Fruit fly (Drosophila melanogaster): ENCODE data around the gene CG1677.

The CG1677 gene

dm6 chrX:7306538-7307477 lies 98.8 kb downstream of the CG1677 start (continued):
- TF ChIP-seq Smox (GFP tag; optimal IDR thresholded peaks at IDR 0.05) (peak; percentile 87), CG3919 (GFP tag; optimal IDR thresholded peaks at IDR 0.05) (peak; percentile 89), CG32006 (GFP tag; optimal IDR thresholded peaks at IDR 0.05) (peak; percentile 99), CG9139 (GFP tag; optimal IDR thresholded peaks at IDR 0.05) (peak; percentile 87), ss (GFP tag; optimal IDR thresholded peaks at IDR 0.05) (peak; percentile 37 to 93), CG11294 (GFP tag; IDR thresholded peaks at IDR 0.05) (peak; percentile 84), fkh (GFP tag; optimal IDR thresholded peaks at IDR 0.05) (peak; percentile 12), CG11762 (GFP tag; optimal IDR thresholded peaks at IDR 0.05; ENCODE audit: insufficient read depth) (peak; percentile 92), CG6163 (GFP tag; IDR thresholded peaks at IDR 0.05) (peak; percentile 62), Ets96B (tag; optimal IDR thresholded peaks at IDR 0.05) (peak; percentile 89), CG10669 (GFP tag; optimal IDR thresholded peaks at IDR 0.05) (peak; percentile 94), CG11902 (GFP tag; optimal IDR thresholded peaks at IDR 0.05) (peak; percentile 91), CG7368 (GFP tag; optimal IDR thresholded peaks at IDR 0.05) (peak; percentile 58), Gug (GFP tag; IDR thresholded peaks at IDR 0.05) (peak; percentile 70)

DNA sequence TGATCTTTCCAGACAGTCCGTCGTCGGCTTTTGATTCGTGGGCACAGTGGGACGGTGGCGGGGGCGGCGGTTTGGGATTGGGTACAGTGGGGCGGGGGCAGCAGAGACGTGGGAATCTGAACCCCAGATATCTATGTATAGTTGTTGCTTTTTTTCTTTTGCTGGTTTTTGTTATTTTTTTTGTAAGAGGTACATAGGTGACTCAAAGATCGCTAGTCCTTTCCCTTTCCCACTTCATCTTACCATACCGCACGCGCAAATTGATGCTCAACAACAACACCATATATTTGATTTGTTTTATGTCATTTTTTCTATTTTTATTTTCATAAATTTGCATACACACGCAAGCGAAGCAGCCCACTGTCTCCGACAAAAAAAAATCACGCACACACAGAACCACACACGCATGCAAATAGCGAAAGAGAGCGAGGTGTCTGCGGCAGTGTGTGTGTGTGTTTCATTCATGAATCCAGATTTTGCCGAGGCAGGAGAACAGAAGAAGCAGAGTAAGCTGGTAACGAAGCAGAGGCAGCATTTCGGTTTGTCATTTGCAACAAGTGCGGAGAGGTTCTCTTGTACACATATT lies 99.8 kb downstream of the CG1677 start:
- peak; percentile 81 for TF ChIP-seq Met (GFP tag; optimal IDR thresholded peaks at IDR 0.05)
- TF ChIP-seq CG10669 (GFP tag; optimal IDR thresholded peaks at IDR 0.05): peak; percentile 86
- TF ChIP-seq CG6163 (GFP tag; IDR thresholded peaks at IDR 0.05): peak; percentile 87
- TF ChIP-seq topi (GFP tag; optimal IDR thresholded peaks at IDR 0.05): peak; percentile 81
- peak; percentile 95 for TF ChIP-seq fd59A (GFP tag; optimal IDR thresholded peaks at IDR 0.05)
- TF ChIP-seq fd85E (GFP tag; optimal IDR thresholded peaks at IDR 0.05): peak; percentile 48
- peak; percentile 80 for TF ChIP-seq CG8632 (GFP tag; optimal IDR thresholded peaks at IDR 0.05)
- peak; percentile 30 for TF ChIP-seq vri (GFP tag; optimal IDR thresholded peaks at IDR 0.05)
- peak; percentile 65; the same call in 1 of the 2 replicates for TF ChIP-seq Gug (GFP tag; IDR thresholded peaks at IDR 0.05)
- peak; percentile 86 for TF ChIP-seq OdsH (GFP tag; optimal IDR thresholded peaks at IDR 0.05)
- peak; percentile 93 for TF ChIP-seq CG32006 (GFP tag; optimal IDR thresholded peaks at IDR 0.05)
- no peak for TF ChIP-seq Hr38 (GFP tag; optimal IDR thresholded peaks at IDR 0.05)
- peak; percentile 89 for TF ChIP-seq net (GFP tag; optimal IDR thresholded peaks at IDR 0.05)
- peak; percentile 77 for TF ChIP-seq CG15336 (GFP tag; IDR thresholded peaks at IDR 0.05)
- peak; percentile 74 for TF ChIP-seq eg (GFP tag; IDR thresholded peaks at IDR 0.05)
- TF ChIP-seq CG9139 (GFP tag; optimal IDR thresholded peaks at IDR 0.05): peak; percentile 90
- peak; percentile 81 for TF ChIP-seq dac (GFP tag; optimal IDR thresholded peaks at IDR 0.05)
- TF ChIP-seq CG31627 (GFP tag; optimal IDR thresholded peaks at IDR 0.05): peak; percentile 86
- peak; percentile 75 for TF ChIP-seq Smox (GFP tag; optimal IDR thresholded peaks at IDR 0.05)
- TF ChIP-seq CG3919 (GFP tag; optimal IDR thresholded peaks at IDR 0.05): peak; percentile 88
- peak; percentile 89 for TF ChIP-seq Hr39 (GFP tag; optimal IDR thresholded peaks at IDR 0.05)
- TF ChIP-seq Eip78C (GFP tag): peak; percentile 89
- TF ChIP-seq CG4318 (GFP tag; optimal IDR thresholded peaks at IDR 0.05): peak; percentile 79
- peak; percentile 94 for TF ChIP-seq Sox15 (GFP tag; optimal IDR thresholded peaks at IDR 0.05)
- peak; percentile 93 for TF ChIP-seq spab (GFP tag; optimal IDR thresholded peaks at IDR 0.05)
- TF ChIP-seq lz (GFP tag; optimal IDR thresholded peaks at IDR 0.05): peak; percentile 84
- TF ChIP-seq CG11902 (GFP tag; optimal IDR thresholded peaks at IDR 0.05): peak; percentile 93
- TF ChIP-seq CG6792 (GFP tag; optimal IDR thresholded peaks at IDR 0.05): peak; percentile 90
- TF ChIP-seq Ets21C (GFP tag; optimal IDR thresholded peaks at IDR 0.05): peak; percentile 76
- peak; percentile 85 for TF ChIP-seq CG7368 (GFP tag; optimal IDR thresholded peaks at IDR 0.05)
- TF ChIP-seq CG11762 (GFP tag; optimal IDR thresholded peaks at IDR 0.05; ENCODE audit: insufficient read depth): peak; percentile 60
- peak; percentile 90 for TF ChIP-seq Ets96B (tag; optimal IDR thresholded peaks at IDR 0.05)
- peak; percentile 71 for TF ChIP-seq Eip75B (GFP tag; optimal IDR thresholded peaks at IDR 0.05)
- TF ChIP-seq Eip93F (GFP tag; optimal IDR thresholded peaks at IDR 0.05): no peak
- TF ChIP-seq CG6854 (GFP tag; optimal IDR thresholded peaks at IDR 0.05): peak; percentile 85
- peak; percentile 90 for TF ChIP-seq svp (GFP tag)
- peak; percentile 82 for TF ChIP-seq Sox14 (GFP tag; optimal IDR thresholded peaks at IDR 0.05)
- TF ChIP-seq CG8319 (GFP tag; optimal IDR thresholded peaks at IDR 0.05): peak; percentile 78
- peak; percentile 82 for TF ChIP-seq CG16779 (tag; optimal IDR thresholded peaks at IDR 0.05)
- TF ChIP-seq ss (GFP tag; optimal IDR thresholded peaks at IDR 0.05): peak; percentile 89 to 95
- peak; percentile 68 for TF ChIP-seq Blimp-1 (GFP tag; optimal IDR thresholded peaks at IDR 0.05)
- TF ChIP-seq cyc (GFP tag; optimal IDR thresholded peaks at IDR 0.05): peak; percentile 80

Measured in whole organism, prepupa.